Worm (Caenorhabditis elegans): Measurements from ENCODE around the gene F14F7.7.
A peak's percentile ranks its signal among the peaks of the same experiment; 100 is the strongest.

F14F7.7 gene

ce11 chrIII:13064213-13065184 lies 33.8 kb downstream of the F14F7.7 start:
- TF ChIP-seq hmbx-1 (tag; optimal IDR thresholded peaks at IDR 0.05) (no peak), sea-1 (GFP tag; conservative IDR thresholded peaks at IDR 0.05) (0 out of 2 replicates have a peak, but pooled peaks have one; percentile 47), scrt-1 (GFP tag; IDR thresholded peaks at IDR 0.05) (no peak), B0310.2 (tag; optimal IDR thresholded peaks at IDR 0.05) (no peak), pes-1 (GFP tag; IDR thresholded peaks at IDR 0.05) (no peak), hnd-1 (tag; optimal IDR thresholded peaks at IDR 0.05) (no peak), tra-4 (tag; optimal IDR thresholded peaks at IDR 0.05) (no peak), ama-1 (optimal IDR thresholded peaks at IDR 0.05) (no peak)

- TF ChIP-seq hnd-1 (tag; optimal IDR thresholded peaks at IDR 0.05) (no peak), hmg-4 (GFP tag; optimal IDR thresholded peaks at IDR 0.05) (peak; percentile 66), hmbx-1 (tag; optimal IDR thresholded peaks at IDR 0.05) (no peak), ets-7 (tag; optimal IDR thresholded peaks at IDR 0.05) (no peak), sea-1 (GFP tag; conservative IDR thresholded peaks at IDR 0.05) (0 out of 2 replicates have a peak, but pooled peaks have one; percentile 55), tbx-11 (GFP tag; IDR thresholded peaks at IDR 0.05) (no peak), tbx-37 (GFP tag; conservative IDR thresholded peaks at IDR 0.05) (no peak), ama-1 (optimal IDR thresholded peaks at IDR 0.05) (no peak), ceh-36 (tag; optimal IDR thresholded peaks at IDR 0.05) (no peak), tra-4 (tag; optimal IDR thresholded peaks at IDR 0.05) (no peak), scrt-1 (GFP tag; IDR thresholded peaks at IDR 0.05) (no peak), aly-1 (tag; optimal IDR thresholded peaks at IDR 0.05) (no peak), ceh-13 (GFP tag; optimal IDR thresholded peaks at IDR 0.05) (no peak), F13C5.2 (tag; optimal IDR thresholded peaks at IDR 0.05) (no peak), B0310.2 (tag; optimal IDR thresholded peaks at IDR 0.05) (no peak), pes-1 (GFP tag; IDR thresholded peaks at IDR 0.05) (no peak; the same call in 1 of the 2 replicates)
These were observed 35.0 kb downstream of the F14F7.7 start for ce11 chrIII:13065694-13066093.

ce11 chrIII:13066828-13067227 lies 36.1 kb downstream of the F14F7.7 start:
- no peak for TF ChIP-seq sea-1 (GFP tag; conservative IDR thresholded peaks at IDR 0.05)
- TF ChIP-seq aly-1 (tag; optimal IDR thresholded peaks at IDR 0.05): no peak

ce11 chrIII:13067884-13068767 lies 37.4 kb downstream of the F14F7.7 start:
- peak; percentile 96 for TF ChIP-seq hmg-4 (GFP tag; optimal IDR thresholded peaks at IDR 0.05)
- TF ChIP-seq ets-7 (tag; optimal IDR thresholded peaks at IDR 0.05): peak; percentile 21
- peak; percentile 15 for TF ChIP-seq ceh-36 (tag; optimal IDR thresholded peaks at IDR 0.05)
- no peak for TF ChIP-seq hmbx-1 (tag; optimal IDR thresholded peaks at IDR 0.05)
- peak; percentile 44 for TF ChIP-seq flt-1 (GFP tag; IDR thresholded peaks at IDR 0.05)
- no peak for TF ChIP-seq hnd-1 (tag; optimal IDR thresholded peaks at IDR 0.05)
- TF ChIP-seq F13C5.2 (tag; optimal IDR thresholded peaks at IDR 0.05): peak; percentile 90
- TF ChIP-seq tbx-37 (GFP tag; conservative IDR thresholded peaks at IDR 0.05): no peak; the same call in 1 of the 2 replicates
- TF ChIP-seq aly-1 (tag; optimal IDR thresholded peaks at IDR 0.05): peak; percentile 53

ce11 chrIII:13069416-13069815 lies 38.7 kb downstream of the F14F7.7 start:
- TF ChIP-seq ets-7 (tag; optimal IDR thresholded peaks at IDR 0.05) (no peak), hnd-1 (tag; optimal IDR thresholded peaks at IDR 0.05) (no peak), ceh-13 (GFP tag; optimal IDR thresholded peaks at IDR 0.05) (no peak), sea-1 (GFP tag; conservative IDR thresholded peaks at IDR 0.05) (no peak), hmg-4 (GFP tag; optimal IDR thresholded peaks at IDR 0.05) (no peak), flt-1 (GFP tag; IDR thresholded peaks at IDR 0.05) (no peak), tbx-37 (GFP tag; conservative IDR thresholded peaks at IDR 0.05) (no peak), hmbx-1 (tag; optimal IDR thresholded peaks at IDR 0.05) (no peak), tbx-11 (GFP tag; IDR thresholded peaks at IDR 0.05) (no peak), B0310.2 (tag; optimal IDR thresholded peaks at IDR 0.05) (no peak), pes-1 (GFP tag; IDR thresholded peaks at IDR 0.05) (no peak)

ce11 chrIII:13070548-13071050 lies 39.9 kb downstream of the F14F7.7 start, which contains the start of gene Y39E4B.6:
Gene Y39E4B.6, plus strand, starts transcription at chrIII:13070756.
- peak; percentile 17 for TF ChIP-seq hnd-1 (tag; optimal IDR thresholded peaks at IDR 0.05)
- peak; percentile 29 for TF ChIP-seq ceh-36 (tag; optimal IDR thresholded peaks at IDR 0.05)
- no peak for TF ChIP-seq tbx-11 (GFP tag; IDR thresholded peaks at IDR 0.05)
- peak; percentile 98 for TF ChIP-seq F13C5.2 (tag; optimal IDR thresholded peaks at IDR 0.05)
- peak; percentile 73 for TF ChIP-seq pes-1 (GFP tag; IDR thresholded peaks at IDR 0.05)
- peak; percentile 66 for TF ChIP-seq tra-4 (tag; optimal IDR thresholded peaks at IDR 0.05)
- TF ChIP-seq hmg-4 (GFP tag; optimal IDR thresholded peaks at IDR 0.05): peak; percentile 96
- no peak for TF ChIP-seq tbx-37 (GFP tag; conservative IDR thresholded peaks at IDR 0.05)
- peak; percentile 66 for TF ChIP-seq flt-1 (GFP tag; IDR thresholded peaks at IDR 0.05)
- TF ChIP-seq ama-1 (optimal IDR thresholded peaks at IDR 0.05): peak; percentile 80
- TF ChIP-seq sea-1 (GFP tag; conservative IDR thresholded peaks at IDR 0.05): peak; percentile 81
- TF ChIP-seq hmbx-1 (tag; optimal IDR thresholded peaks at IDR 0.05): peak; percentile 69
- TF ChIP-seq scrt-1 (GFP tag; IDR thresholded peaks at IDR 0.05): peak; percentile 66; the same call in 1 of the 2 replicates
- peak; percentile 2 for TF ChIP-seq ets-7 (tag; optimal IDR thresholded peaks at IDR 0.05)
- no peak for TF ChIP-seq aly-1 (tag; optimal IDR thresholded peaks at IDR 0.05)
- peak; percentile 72 for TF ChIP-seq B0310.2 (tag; optimal IDR thresholded peaks at IDR 0.05)
- TF ChIP-seq ceh-13 (GFP tag; optimal IDR thresholded peaks at IDR 0.05): peak; percentile 11

All from whole organism, early embryonic.